Fruit fly (Drosophila melanogaster): Measurements from ENCODE around the gene CG6972.

DNA sequence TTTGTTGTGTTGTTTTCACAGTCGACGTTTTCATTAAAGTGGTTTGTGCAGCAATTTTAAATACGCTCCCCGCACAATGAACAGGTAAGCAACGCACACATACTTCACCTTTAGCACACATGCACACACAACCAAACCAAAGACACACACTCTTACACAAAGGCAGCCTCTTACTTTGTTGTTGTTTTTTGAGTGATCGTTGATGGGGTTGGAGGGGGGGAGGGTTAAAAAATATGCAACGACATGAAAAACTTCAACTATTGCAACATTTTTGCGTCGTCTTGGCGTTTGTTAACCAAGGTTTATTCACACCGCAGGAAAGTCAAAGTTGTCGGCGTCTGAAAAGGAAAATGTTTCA lies 33.9 kb upstream of the CG6972 start:
- TF ChIP-seq Eip78C (GFP tag) (no peak), fd59A (GFP tag; optimal IDR thresholded peaks at IDR 0.05) (no peak)

Data from whole organism, prepupa.